Fruit fly (Drosophila melanogaster) whole organism, embryonic: ENCODE data around the gene CG10907.
A peak's percentile ranks its signal among the peaks of the same experiment; 100 is the strongest.

Experiments
- CG17802 ChIP-seq: fragments of 200-800 bp; sonication (Bioruptor generic); optimal IDR thresholded peaks from 2 replicates; lab custom pipeline; 2018; ENCODE audit warnings: missing biosample characterization, mild to moderate bottlenecking, missing genetic modification characterization, moderate library complexity
- CG5180 ChIP-seq: fragments of 200-800 bp; sonication (Bioruptor generic); optimal IDR thresholded peaks from 3 replicates; lab custom pipeline; 2017; ENCODE audit warnings: missing biosample characterization, missing genetic modification characterization, mild to moderate bottlenecking, moderate library complexity, missing genetic modification reagents
- Gug ChIP-seq: fragments of 200-800 bp; sonication (Bioruptor generic); IDR thresholded peaks from 4 replicates; pipeline ENCODE4 v1.3.6; 2022; ENCODE audit warnings: missing biosample characterization, missing genetic modification characterization
- Hey ChIP-seq: fragments of 200-800 bp; sonication (Bioruptor generic); optimal IDR thresholded peaks from 3 replicates; lab custom pipeline; 2018; ENCODE audit warnings: missing biosample characterization, mild to moderate bottlenecking, missing genetic modification characterization
- Mes4 ChIP-seq: fragments of 200-800 bp; sonication (Bioruptor generic); optimal IDR thresholded peaks from 2 replicates; lab custom pipeline; 2016; ENCODE audit warnings: missing biosample characterization, missing genetic modification characterization
- NFAT ChIP-seq: fragments of 200-800 bp; sonication (Bioruptor generic); IDR thresholded peaks from 2 replicates; pipeline ENCODE4 v1.3.6; 2022; ENCODE audit warnings: missing biosample characterization, missing genetic modification characterization
- lmd ChIP-seq: fragments of 200-800 bp; sonication (Bioruptor generic); IDR thresholded peaks from 2 replicates; pipeline ENCODE4 v1.3.6; 2022; ENCODE audit warnings: missing biosample characterization, missing genetic modification characterization
- ttk ChIP-seq: fragments of 200-800 bp; sonication (Bioruptor generic); IDR thresholded peaks from 2 replicates; pipeline ENCODE4 v2.1.2; 2022; ENCODE audit warnings: missing biosample characterization, missing genetic modification characterization
- vnd ChIP-seq: fragments of 200-800 bp; sonication (Bioruptor generic); IDR thresholded peaks from 3 replicates; pipeline ENCODE4 v1.3.6; 2022; ENCODE audit warnings: missing biosample characterization, missing genetic modification characterization; ENCODE audit not compliant: partially characterized antibody

DNA sequence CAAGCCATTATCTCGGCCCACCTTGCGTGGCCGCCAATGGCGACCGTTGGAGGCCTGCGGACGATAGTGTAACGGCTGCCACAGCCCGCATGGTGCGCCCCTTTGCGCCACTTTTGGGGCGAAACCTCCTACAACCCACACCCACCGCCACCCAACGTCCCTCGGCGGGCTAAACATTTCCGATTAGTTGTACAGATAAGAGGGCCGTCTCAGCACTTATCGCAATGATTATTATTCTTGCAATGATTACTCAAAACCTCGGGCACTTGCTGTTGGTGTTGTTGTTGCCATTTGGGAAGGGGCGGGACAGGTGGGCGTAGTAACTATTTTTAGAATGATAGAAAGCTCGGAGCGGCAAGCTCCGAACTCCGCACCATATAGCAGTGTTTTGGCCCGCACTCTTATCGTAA is 20.7 kb upstream of the CG10907 start:
- TF ChIP-seq Gug (no peak), CG17802 (tag; lab: Kevin White, UChicago) (no peak), ttk (GFP tag; lab: Robert Waterston, UW) (0 out of 2 replicates have a peak, but pooled peaks have one; percentile 11), Mes4 (GFP tag; lab: Kevin White, UChicago) (no peak), Hey (peak; percentile 69), CG5180 (GFP tag; lab: Kevin White, UChicago) (no peak), NFAT (GFP tag; lab: Robert Waterston, UW) (no peak), vnd (no peak), lmd (GFP tag; lab: Robert Waterston, UW) (no peak)
